Fruit fly (Drosophila melanogaster) whole organism, embryonic: Measurements from ENCODE around the gene CG17744.

Source experiments
- Abd-B ChIP-seq: fragments of 200-800 bp; sonication (Bioruptor generic); optimal IDR thresholded peaks from 2 replicates; lab custom pipeline; 2018; ENCODE audit warnings: missing biosample characterization, mild to moderate bottlenecking, missing genetic modification characterization, moderate library complexity
- Atf6 ChIP-seq: fragments of 200-800 bp; sonication (Bioruptor generic); IDR thresholded peaks from 2 replicates; pipeline ENCODE4 v1.3.6; 2022; ENCODE audit warnings: missing biosample characterization, missing genetic modification characterization
- B-H2 ChIP-seq: fragments of 200-800 bp; sonication (Bioruptor generic); optimal IDR thresholded peaks from 2 replicates; lab custom pipeline; 2018; ENCODE audit warnings: missing biosample characterization, mild to moderate bottlenecking, missing genetic modification characterization
- CG10209 ChIP-seq: fragments of 200-800 bp; sonication (Bioruptor generic); optimal IDR thresholded peaks from 3 replicates; lab custom pipeline; 2017; ENCODE audit warnings: missing biosample characterization, mild to moderate bottlenecking, missing genetic modification characterization, missing genetic modification reagents
- CG10366 ChIP-seq: fragments of 200-800 bp; sonication (Bioruptor generic); IDR thresholded peaks from 2 replicates; pipeline ENCODE4 v1.3.6; 2022; ENCODE audit warnings: missing biosample characterization, missing genetic modification characterization
- CG11398 ChIP-seq: fragments of 200-800 bp; sonication (Bioruptor generic); optimal IDR thresholded peaks from 2 replicates; lab custom pipeline; 2016; ENCODE audit warnings: missing biosample characterization, missing genetic modification characterization
- CG12071 ChIP-seq: fragments of 200-800 bp; sonication (Bioruptor generic); optimal IDR thresholded peaks from 3 replicates; lab custom pipeline; 2018; ENCODE audit warnings: missing biosample characterization, mild to moderate bottlenecking, missing genetic modification characterization
- CG13775 ChIP-seq: fragments of 200-800 bp; sonication (Bioruptor generic); optimal IDR thresholded peaks from 3 replicates; lab custom pipeline; 2017; ENCODE audit warnings: missing biosample characterization, mild to moderate bottlenecking, missing genetic modification characterization
- CG14441 ChIP-seq: fragments of 200-800 bp; sonication (Bioruptor generic); IDR thresholded peaks from 2 replicates; pipeline ENCODE4 v1.3.6; 2022; ENCODE audit warnings: missing biosample characterization, missing genetic modification characterization
- CG15269 ChIP-seq: fragments of 200-800 bp; sonication (Bioruptor generic); optimal IDR thresholded peaks from 2 replicates; lab custom pipeline; 2018; ENCODE audit warnings: missing biosample characterization, mild to moderate bottlenecking, missing genetic modification characterization, moderate library complexity
- CG1602 ChIP-seq: fragments of 200-800 bp; sonication (Bioruptor generic); optimal IDR thresholded peaks from 3 replicates; lab custom pipeline; 2016; ENCODE audit warnings: missing biosample characterization, missing genetic modification characterization
- CG17328 ChIP-seq: fragments of 200-800 bp; sonication (Bioruptor generic); IDR thresholded peaks from 2 replicates; pipeline ENCODE4 v1.3.6; 2022; ENCODE audit warnings: missing biosample characterization, missing genetic modification characterization
- CG17612 ChIP-seq: fragments of 200-800 bp; sonication (Bioruptor generic); IDR thresholded peaks from 2 replicates; pipeline ENCODE4 v1.3.6; 2022; ENCODE audit warnings: missing biosample characterization, missing genetic modification characterization
- CG2678 ChIP-seq: fragments of 200-800 bp; sonication (Bioruptor generic); optimal IDR thresholded peaks from 3 replicates; lab custom pipeline; 2019; ENCODE audit warnings: missing biosample characterization, mild to moderate bottlenecking, missing genetic modification characterization, moderate library complexity
- CG31224 ChIP-seq: fragments of 200-800 bp; sonication (Bioruptor generic); IDR thresholded peaks from 2 replicates; pipeline ENCODE4 v1.3.6; 2022; ENCODE audit warnings: missing biosample characterization, missing genetic modification characterization
- CG43689 ChIP-seq: fragments of 200-800 bp; sonication (Bioruptor generic); IDR thresholded peaks from 2 replicates; pipeline ENCODE4 v1.3.6; 2022; ENCODE audit warnings: missing biosample characterization, missing genetic modification characterization
- CG4820 ChIP-seq: fragments of 200-800 bp; sonication (Bioruptor generic); optimal IDR thresholded peaks from 3 replicates; lab custom pipeline; 2016; ENCODE audit warnings: missing biosample characterization, missing genetic modification characterization
- CG5180 ChIP-seq: fragments of 200-800 bp; sonication (Bioruptor generic); optimal IDR thresholded peaks from 3 replicates; lab custom pipeline; 2017; ENCODE audit warnings: missing biosample characterization, missing genetic modification characterization, mild to moderate bottlenecking, moderate library complexity, missing genetic modification reagents
- CG7786 ChIP-seq: fragments of 200-800 bp; sonication (Bioruptor generic); optimal IDR thresholded peaks from 2 replicates; lab custom pipeline; 2016; ENCODE audit warnings: missing biosample characterization, missing genetic modification characterization
- CG8944 ChIP-seq: fragments of 200-800 bp; sonication (Bioruptor generic); optimal IDR thresholded peaks from 3 replicates; lab custom pipeline; 2016; ENCODE audit warnings: missing biosample characterization, missing genetic modification characterization
- CG9797 ChIP-seq: fragments of 200-800 bp; sonication (Bioruptor generic); optimal IDR thresholded peaks from 3 replicates; lab custom pipeline; 2018; ENCODE audit warnings: missing biosample characterization, mild to moderate bottlenecking, missing genetic modification characterization
- CTCF ChIP-seq: fragments of 200-800 bp; sonication (Bioruptor generic); optimal IDR thresholded peaks from 2 replicates; lab custom pipeline; 2017; ENCODE audit warnings: missing biosample characterization, mild to moderate bottlenecking, missing genetic modification characterization, moderate library complexity
- D19B ChIP-seq: fragments of 200-800 bp; sonication (Bioruptor generic); optimal IDR thresholded peaks from 2 replicates; lab custom pipeline; 2017; ENCODE audit warnings: missing biosample characterization, mild to moderate bottlenecking, missing genetic modification characterization
- Dad ChIP-seq: fragments of 200-800 bp; sonication (Bioruptor generic); optimal IDR thresholded peaks from 3 replicates; lab custom pipeline; 2016; ENCODE audit warnings: missing biosample characterization, missing genetic modification characterization
- Dref ChIP-seq: fragments of 200-800 bp; sonication (Bioruptor generic); IDR thresholded peaks from 2 replicates; pipeline ENCODE4 v1.3.6; 2022; ENCODE audit warnings: missing biosample characterization, missing genetic modification characterization
- Nf-YC ChIP-seq: fragments of 200-800 bp; optimal IDR thresholded peaks from 3 replicates; lab custom pipeline; 2019; ENCODE audit warnings: missing biosample characterization, mild to moderate bottlenecking, missing genetic modification characterization, moderate library complexity
- Poxn ChIP-seq: fragments of 200-800 bp; sonication (Bioruptor generic); IDR thresholded peaks from 2 replicates; pipeline ENCODE4 v1.3.6; 2022; ENCODE audit warnings: missing biosample characterization, missing genetic modification characterization
- Ravus ChIP-seq: fragments of 200-800 bp; sonication (Bioruptor generic); IDR thresholded peaks from 2 replicates; pipeline ENCODE4 v1.3.6; 2022; ENCODE audit warnings: missing biosample characterization, missing genetic modification characterization
- Side ChIP-seq: fragments of 200-800 bp; sonication (Bioruptor generic); optimal IDR thresholded peaks from 2 replicates; lab custom pipeline; 2016; ENCODE audit warnings: missing biosample characterization, missing genetic modification characterization
- caup ChIP-seq: fragments of 200-800 bp; sonication (Bioruptor generic); optimal IDR thresholded peaks from 3 replicates; lab custom pipeline; 2017; ENCODE audit warnings: missing biosample characterization, mild to moderate bottlenecking, missing genetic modification characterization, moderate library complexity; ENCODE audit not compliant: severe bottlenecking
- chn ChIP-seq: fragments of 200-800 bp; sonication (Bioruptor generic); optimal IDR thresholded peaks from 2 replicates; lab custom pipeline; 2016; ENCODE audit warnings: missing biosample characterization, missing genetic modification characterization
- cwo ChIP-seq: fragments of 200-800 bp; sonication (Bioruptor generic); optimal IDR thresholded peaks from 3 replicates; lab custom pipeline; 2017; ENCODE audit warnings: missing biosample characterization, missing genetic modification characterization, mild to moderate bottlenecking, moderate library complexity, missing genetic modification reagents
- dan ChIP-seq: fragments of 200-800 bp; sonication (Bioruptor generic); IDR thresholded peaks from 2 replicates; pipeline ENCODE4 v1.3.6; 2022; ENCODE audit warnings: missing biosample characterization, missing genetic modification characterization
- disco-r ChIP-seq: fragments of 200-800 bp; sonication (Bioruptor generic); optimal IDR thresholded peaks from 2 replicates; lab custom pipeline; 2016; ENCODE audit warnings: missing biosample characterization, missing genetic modification characterization
- dysf ChIP-seq: fragments of 200-800 bp; sonication (Bioruptor generic); IDR thresholded peaks from 3 replicates; pipeline ENCODE4 v1.3.6; 2022; ENCODE audit warnings: missing biosample characterization, missing genetic modification characterization
- esg ChIP-seq: fragments of 200-800 bp; sonication (Bioruptor generic); conservative IDR thresholded peaks from 2 replicates; pipeline ENCODE4 v1.3.6; 2022; ENCODE audit warnings: missing biosample characterization, missing genetic modification characterization
- ewg ChIP-seq: fragments of 200-800 bp; sonication (Bioruptor generic); optimal IDR thresholded peaks from 3 replicates; lab custom pipeline; 2017; ENCODE audit warnings: mild to moderate bottlenecking, missing biosample characterization, missing genetic modification reagents, missing genetic modification characterization
- fd96Cb ChIP-seq: fragments of 200-800 bp; sonication (Bioruptor generic); optimal IDR thresholded peaks from 2 replicates; lab custom pipeline; 2018; ENCODE audit warnings: missing biosample characterization, mild to moderate bottlenecking, missing genetic modification characterization, moderate library complexity
- grau ChIP-seq: fragments of 200-800 bp; optimal IDR thresholded peaks from 3 replicates; lab custom pipeline; 2019; ENCODE audit warnings: missing biosample characterization, mild to moderate bottlenecking, missing genetic modification characterization, moderate library complexity
- hkb ChIP-seq, 2 experiments: fragments of 200-800 bp in 1 of 2; fragments of >200 bp in 1 of 2; sonication (Bioruptor generic) in 1 of 2; IDR thresholded peaks in 1 of 2; optimal IDR thresholded peaks in 1 of 2; 2 replicates each; pipeline versions ENCODE4 v1.3.6 to Lab custom; 2017 to 2022; ENCODE audit warnings: missing biosample characterization in 1 of 2, missing genetic modification characterization in 1 of 2
- nau ChIP-seq: fragments of 200-800 bp; sonication (Bioruptor generic); optimal IDR thresholded peaks from 3 replicates; lab custom pipeline; 2017; ENCODE audit warnings: missing biosample characterization, mild to moderate bottlenecking, missing genetic modification characterization, missing genetic modification reagents
- oc ChIP-seq: fragments of 200-800 bp; sonication (Bioruptor generic); optimal IDR thresholded peaks from 2 replicates; lab custom pipeline; 2018; ENCODE audit warnings: missing biosample characterization, mild to moderate bottlenecking, missing genetic modification characterization, moderate library complexity
- ranshi ChIP-seq: fragments of 200-800 bp; sonication (Bioruptor generic); IDR thresholded peaks from 2 replicates; pipeline ENCODE4 v1.3.6; 2022; ENCODE audit warnings: missing biosample characterization, missing genetic modification characterization
- ro ChIP-seq: fragments of 200-800 bp; sonication (Bioruptor generic); IDR thresholded peaks from 2 replicates; pipeline ENCODE4 v1.3.6; 2022; ENCODE audit warnings: missing biosample characterization, missing genetic modification characterization
- schlank ChIP-seq: fragments of 200-800 bp; sonication (Bioruptor generic); optimal IDR thresholded peaks from 2 replicates; lab custom pipeline; 2018; ENCODE audit warnings: missing biosample characterization, mild to moderate bottlenecking, missing genetic modification characterization
- trh ChIP-seq: fragments of 200-800 bp; sonication (Bioruptor generic); optimal IDR thresholded peaks from 2 replicates; lab custom pipeline; 2016; ENCODE audit warnings: missing biosample characterization, missing genetic modification characterization
- zf30C ChIP-seq: fragments of 200-800 bp; sonication (Bioruptor generic); optimal IDR thresholded peaks from 3 replicates; lab custom pipeline; 2018; ENCODE audit warnings: missing biosample characterization, mild to moderate bottlenecking, missing genetic modification characterization

CG17744 gene

DNA sequence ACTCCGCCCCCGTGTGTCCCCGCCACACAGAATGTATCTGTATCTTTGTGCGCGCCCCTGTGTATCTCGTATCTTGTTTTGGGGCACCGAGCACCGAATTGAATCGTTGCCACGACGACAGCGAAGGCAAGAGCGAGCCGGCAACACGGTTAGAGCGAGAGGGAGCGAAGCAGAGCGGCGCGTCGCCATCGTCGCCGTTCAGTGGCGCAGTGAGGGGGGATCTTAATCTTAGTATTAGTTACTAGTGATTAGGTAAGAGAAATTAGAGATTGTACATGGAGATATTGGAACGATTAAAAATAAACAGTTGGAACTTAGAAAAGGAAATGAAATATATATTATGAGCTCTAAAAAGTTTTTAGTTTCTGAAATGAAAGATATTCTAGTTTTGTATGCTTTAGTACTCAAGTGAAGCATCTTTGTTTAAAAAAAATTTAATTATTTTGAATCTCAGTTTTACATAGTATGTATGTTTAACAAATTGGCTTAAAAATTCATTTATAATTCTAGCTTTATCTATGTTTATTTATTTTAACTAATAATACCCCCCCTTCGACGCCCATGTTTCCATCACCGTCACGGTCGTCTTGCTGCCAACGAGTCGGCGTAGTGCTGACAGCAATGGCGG lies 37.5 kb downstream of the CG17744 start (continued):
- peak; percentile 76 for TF ChIP-seq ro (GFP tag; lab: Robert Waterston, UW)
- peak; percentile 70 for TF ChIP-seq oc (tag; lab: Kevin White, UChicago)
- peak; percentile 34 for TF ChIP-seq CTCF (GFP tag; lab: Kevin White, UChicago)
- TF ChIP-seq dysf (GFP tag; lab: Robert Waterston, UW), result peak; percentile 94
- peak; percentile 88 for TF ChIP-seq cwo (GFP tag; lab: Kevin White, UChicago)

DNA sequence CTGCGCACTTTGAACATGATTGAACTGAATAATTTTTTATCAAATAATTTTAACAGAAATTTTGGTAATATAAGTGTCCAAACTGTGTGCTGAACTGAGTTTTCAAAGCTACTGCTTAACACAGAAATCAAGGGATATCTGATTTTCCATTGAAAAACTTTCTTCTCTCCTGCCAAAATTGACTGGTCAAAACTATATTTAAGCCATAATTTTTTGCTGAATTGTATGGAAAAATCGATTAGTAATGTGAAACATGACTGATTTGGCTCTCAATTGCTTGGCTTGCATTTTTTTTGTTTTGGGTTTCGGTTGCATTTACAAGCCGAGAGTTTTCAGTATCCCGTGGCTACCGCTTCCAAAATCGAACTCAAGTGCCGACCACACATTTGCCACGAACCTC lies 42.1 kb downstream of the CG17744 start, which contains the start of the genes CG32388 and CG43439:
Gene CG32388, minus strand, starts transcription at position 101 of the 400 bp plus-strand sequence.
Gene CG43439, minus strand, starts transcription at position 101 of the 400 bp plus-strand sequence.
- TF ChIP-seq nau (GFP tag; lab: Kevin White, UChicago) (no peak), Dad (GFP tag; lab: Kevin White, UChicago) (no peak), CG4820 (GFP tag; lab: Kevin White, UChicago) (no peak), CG7786 (GFP tag; lab: Kevin White, UChicago) (no peak), disco-r (no peak), CG11398 (GFP tag; lab: Kevin White, UChicago) (no peak), hkb (optimal IDR thresholded peaks at IDR 0.05; lab: Kevin White, UChicago) (no peak), hkb (GFP tag; IDR thresholded peaks at IDR 0.05; lab: Robert Waterston, UW) (no peak), ranshi (GFP tag; lab: Robert Waterston, UW) (no peak), CG43689 (GFP tag; lab: Robert Waterston, UW) (no peak), CG1602 (GFP tag; lab: Kevin White, UChicago) (no peak), zf30C (GFP tag; lab: Kevin White, UChicago) (no peak), caup (GFP tag; lab: Kevin White, UChicago) (no peak), Dref (GFP tag; lab: Robert Waterston, UW) (no peak), CG17612 (GFP tag; lab: Robert Waterston, UW) (no peak), CG15269 (tag; lab: Kevin White, UChicago) (no peak), chn (no peak)
- TF ChIP-seq, all 482 proteins: peak for 0

DNA sequence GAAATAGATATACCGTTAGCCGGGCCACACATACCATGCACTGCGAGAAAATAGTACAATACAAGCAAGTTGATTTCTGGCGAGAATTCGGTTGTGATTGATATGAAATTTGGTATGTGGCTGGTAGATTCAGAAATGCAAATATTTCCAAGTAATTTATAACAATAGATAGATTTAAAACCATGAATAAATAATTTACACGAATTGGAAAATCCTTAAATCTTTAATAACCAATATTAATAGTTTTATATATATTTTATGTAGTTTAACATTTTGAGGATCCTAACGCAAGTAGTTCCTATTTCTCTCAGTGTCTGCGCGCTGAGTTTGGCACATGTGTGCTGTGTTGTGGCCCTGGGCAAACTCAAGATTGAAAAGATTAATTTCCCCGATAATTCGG lies 44.8 kb downstream of the CG17744 start:
- TF ChIP-seq CG31224 (GFP tag; lab: Robert Waterston, UW) (no peak), CG13775 (GFP tag; lab: Kevin White, UChicago) (peak; percentile 60), schlank (no peak), chn (no peak), CG2678 (tag; lab: Kevin White, UChicago) (peak; percentile 45), esg (GFP tag; lab: Robert Waterston, UW) (no peak), CG10209 (GFP tag; lab: Kevin White, UChicago) (peak; percentile 49), ewg (GFP tag; lab: Kevin White, UChicago) (no peak), Poxn (GFP tag; lab: Robert Waterston, UW) (no peak), D19B (GFP tag; lab: Kevin White, UChicago) (no peak), CG9797 (GFP tag; lab: Kevin White, UChicago) (no peak), CG10366 (GFP tag; lab: Robert Waterston, UW) (no peak), fd96Cb (tag; lab: Kevin White, UChicago) (peak; percentile 31), zf30C (GFP tag; lab: Kevin White, UChicago) (peak; percentile 86), dan (GFP tag; lab: Robert Waterston, UW) (peak; percentile 40), B-H2 (GFP tag; lab: Kevin White, UChicago) (no peak), CG12071 (GFP tag; lab: Kevin White, UChicago) (no peak), trh (GFP tag; lab: Kevin White, UChicago) (no peak), Nf-YC (tag; lab: Kevin White, UChicago) (no peak), grau (tag; lab: Kevin White, UChicago) (peak; percentile 68), CG17328 (GFP tag; lab: Robert Waterston, UW) (peak; percentile 34; the same call in 1 of the 2 replicates), CG5180 (no peak), Ravus (GFP tag; lab: Robert Waterston, UW) (no peak), CG8944 (GFP tag; lab: Kevin White, UChicago) (no peak), CG14441 (GFP tag; lab: Robert Waterston, UW) (no peak), Abd-B (no peak), Side (no peak), Atf6 (GFP tag; lab: Robert Waterston, UW) (no peak)
